Worm (Caenorhabditis elegans): ENCODE results near the gene C07H6.9.

C07H6.9 gene

DNA sequence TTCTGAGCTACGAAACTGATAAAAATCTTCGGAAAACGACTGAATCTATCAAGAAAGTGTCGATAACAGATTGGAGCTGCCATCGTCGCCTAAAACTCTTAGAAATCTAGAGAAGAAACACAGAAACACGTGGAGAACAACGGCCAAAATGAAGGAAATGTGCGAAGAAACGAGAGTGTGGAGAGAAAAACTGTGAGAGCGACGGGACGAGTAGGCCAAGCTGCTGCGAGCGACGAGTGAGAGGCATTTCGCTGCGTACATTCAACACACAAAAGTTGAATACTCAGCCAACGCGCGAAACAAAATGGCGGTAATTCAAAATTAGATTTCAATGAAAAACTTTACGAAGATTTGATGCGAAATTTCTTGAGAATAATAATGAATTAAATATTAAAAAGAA lies 925 bp downstream of the C07H6.9 start (continued):
- TF ChIP-seq egl-27 (tag; optimal IDR thresholded peaks at IDR 0.05), result no peak
- peak; percentile 98 to 99 for TF ChIP-seq lin-35 (GFP tag; optimal IDR thresholded peaks at IDR 0.05)
- peak; percentile 45 for TF ChIP-seq aha-1 (tag; optimal IDR thresholded peaks at IDR 0.05)
- no peak for TF ChIP-seq tlp-1 (tag; optimal IDR thresholded peaks at IDR 0.05)
- no peak for TF ChIP-seq ces-1 (GFP tag; optimal IDR thresholded peaks at IDR 0.05)
- peak; percentile 91 for TF ChIP-seq snu-23 (GFP tag; optimal IDR thresholded peaks at IDR 0.05)
- peak; percentile 77 for TF ChIP-seq dsc-1 (tag; optimal IDR thresholded peaks at IDR 0.05)
- peak; percentile 86 for TF ChIP-seq nhr-20 (tag; optimal IDR thresholded peaks at IDR 0.05)
- TF ChIP-seq swsn-7 (tag; optimal IDR thresholded peaks at IDR 0.05), result peak; percentile 84
- TF ChIP-seq nhr-12 (tag; optimal IDR thresholded peaks at IDR 0.05), result no peak
- TF ChIP-seq vab-15 (tag; optimal IDR thresholded peaks at IDR 0.05), result peak; percentile 21
- peak in 1 of 2 experiments; percentile 93 for TF ChIP-seq mdl-1 (tag; optimal IDR thresholded peaks at IDR 0.05)
- peak; percentile 88 for TF ChIP-seq nhr-85 (tag)
- TF ChIP-seq nhr-19 (GFP tag; conservative IDR thresholded peaks at IDR 0.05), result peak; percentile 84
- TF ChIP-seq dpl-1 (GFP tag; optimal IDR thresholded peaks at IDR 0.05), result peak; percentile 95 to 98 (median 96)
- TF ChIP-seq nhr-237 (tag; optimal IDR thresholded peaks at IDR 0.05), result peak; percentile 48
- TF ChIP-seq fkh-10 (GFP tag; optimal IDR thresholded peaks at IDR 0.05), result peak; percentile 73
- TF ChIP-seq zag-1 (tag; optimal IDR thresholded peaks at IDR 0.05), result no peak
- peak; percentile 93 for TF ChIP-seq mep-1 (tag; optimal IDR thresholded peaks at IDR 0.05)
- peak; percentile 81 for TF ChIP-seq skn-1 (tag; optimal IDR thresholded peaks at IDR 0.05)
- no peak for TF ChIP-seq C34B4.2 (tag; optimal IDR thresholded peaks at IDR 0.05)
- TF ChIP-seq pag-3 (tag; optimal IDR thresholded peaks at IDR 0.05; ENCODE audit: borderline replicate concordance, insufficient read depth), result peak; percentile 3
- TF ChIP-seq zip-4 (GFP tag; optimal IDR thresholded peaks at IDR 0.05), result peak; percentile 13
- TF ChIP-seq ceh-8 (GFP tag; optimal IDR thresholded peaks at IDR 0.05), result no peak
- no peak for TF ChIP-seq ztf-11 (tag; optimal IDR thresholded peaks at IDR 0.05)
- no peak for TF ChIP-seq nhr-76 (tag; optimal IDR thresholded peaks at IDR 0.05)
- TF ChIP-seq lin-14 (GFP tag; optimal IDR thresholded peaks at IDR 0.05), result peak; percentile 95
- TF ChIP-seq unc-86 (tag; optimal IDR thresholded peaks at IDR 0.05), result peak; percentile 73
- TF ChIP-seq elt-2 (tag; optimal IDR thresholded peaks at IDR 0.05), result peak; percentile 64
- TF ChIP-seq fos-1 (tag; optimal IDR thresholded peaks at IDR 0.05), result peak; percentile 66
- TF ChIP-seq grh-1 (GFP tag; IDR thresholded peaks at IDR 0.05), result peak; percentile 47; the same call in 1 of the 2 replicates
- peak; percentile 94 for TF ChIP-seq nhr-71 (tag; optimal IDR thresholded peaks at IDR 0.05)
- TF ChIP-seq ztf-4 (tag; optimal IDR thresholded peaks at IDR 0.05), result peak; percentile 62
- TF ChIP-seq egl-13 (tag; optimal IDR thresholded peaks at IDR 0.05), result peak; percentile 63
- peak; percentile 97 for TF ChIP-seq efl-1 (optimal IDR thresholded peaks at IDR 0.05)
- TF ChIP-seq efl-1 (GFP tag; optimal IDR thresholded peaks at IDR 0.05 in 1 of 2), result peak; percentile 97 to 99
- TF ChIP-seq sox-4 (tag; optimal IDR thresholded peaks at IDR 0.05), result no peak
- peak; percentile 77 for TF ChIP-seq pax-3 (tag; optimal IDR thresholded peaks at IDR 0.05)
- no peak for TF ChIP-seq alr-1 (tag; optimal IDR thresholded peaks at IDR 0.05; ENCODE audit: borderline replicate concordance)
- peak; percentile 69 for TF ChIP-seq aly-2 (tag; optimal IDR thresholded peaks at IDR 0.05)
- peak; percentile 61 for TF ChIP-seq F16B12.6 (tag; optimal IDR thresholded peaks at IDR 0.05)
- TF ChIP-seq nhr-47 (tag; optimal IDR thresholded peaks at IDR 0.05), result peak; percentile 86
- TF ChIP-seq snpc-4 (tag; optimal IDR thresholded peaks at IDR 0.05), result peak; percentile 70
- TF ChIP-seq hlh-4 (tag; optimal IDR thresholded peaks at IDR 0.05), result no peak
- TF ChIP-seq isw-1 (GFP tag; IDR thresholded peaks at IDR 0.05), result peak; percentile 81
- TF ChIP-seq sup-37 (GFP tag; optimal IDR thresholded peaks at IDR 0.05), result peak; percentile 62
- TF ChIP-seq lsy-2 (tag; optimal IDR thresholded peaks at IDR 0.05), result peak; percentile 89 to 90
- TF ChIP-seq hlh-17 (GFP tag; optimal IDR thresholded peaks at IDR 0.05; ENCODE audit: borderline replicate concordance), result no peak
- TF ChIP-seq blmp-1 (tag; optimal IDR thresholded peaks at IDR 0.05), result peak; percentile 69
- TF ChIP-seq pqm-1 (tag; optimal IDR thresholded peaks at IDR 0.05), result no peak
- no peak for TF ChIP-seq sptf-1 (tag; optimal IDR thresholded peaks at IDR 0.05)
- peak; percentile 82 for TF ChIP-seq jun-1 (tag; optimal IDR thresholded peaks at IDR 0.05)
